Worm (Caenorhabditis elegans) whole organism, L4 larva: Measurements from ENCODE around the gene rskd-1.

ENCODE experiments used
- D1046.2 ChIP-seq: fragments of 200-800 bp; sonication (Bioruptor generic); IDR thresholded peaks from 2 replicates; pipeline ENCODE4 v1.3.6; 2022; ENCODE audit warnings: missing genetic modification characterization, missing compliant biosample characterization
- F26F4.8 ChIP-seq: fragments of 200-800 bp; sonication (Bioruptor generic); conservative IDR thresholded peaks from 2 replicates; pipeline ENCODE4 v1.3.6; 2022; ENCODE audit warnings: missing genetic modification characterization, missing compliant biosample characterization
- F37D6.2 ChIP-seq: sonication (generic microtip); optimal IDR thresholded peaks from 2 replicates; lab custom pipeline; 2016; ENCODE audit warnings: mild to moderate bottlenecking, missing genetic modification characterization, missing compliant biosample characterization
- F44E2.7 ChIP-seq: fragments of 200-800 bp; sonication (Bioruptor generic); IDR thresholded peaks from 2 replicates; pipeline ENCODE4 v2.1.2; 2022; ENCODE audit warnings: missing genetic modification characterization, missing compliant biosample characterization
- R02D3.7 ChIP-seq: fragments of 150-350 bp; sonication (generic microtip); optimal IDR thresholded peaks from 3 replicates; lab custom pipeline; 2014; ENCODE audit warnings: missing biosample characterization, missing genetic modification characterization
- T20F7.1 ChIP-seq: fragments of 200-800 bp; sonication (Bioruptor generic); optimal IDR thresholded peaks from 2 replicates; lab custom pipeline; 2018; ENCODE audit warnings: mild to moderate bottlenecking, missing genetic modification characterization, missing compliant biosample characterization
- Y48G9A.11 ChIP-seq: fragments of 200-800 bp; sonication (Bioruptor generic); IDR thresholded peaks from 2 replicates; pipeline ENCODE4 v1.3.6; 2022; ENCODE audit warnings: missing genetic modification reagents, missing genetic modification characterization, missing compliant biosample characterization
- Y75B8A.6 ChIP-seq: fragments of 200-800 bp; sonication (Bioruptor generic); IDR thresholded peaks from 2 replicates; pipeline ENCODE4 v1.3.6; 2022; ENCODE audit warnings: missing genetic modification reagents, missing genetic modification characterization, missing compliant biosample characterization
- aly-2 ChIP-seq: sonication (generic microtip); optimal IDR thresholded peaks from 2 replicates; lab custom pipeline; 2018; ENCODE audit warnings: missing biosample characterization, missing genetic modification characterization
- attf-4 ChIP-seq: sonication (generic microtip); optimal IDR thresholded peaks from 3 replicates; lab custom pipeline; 2017; ENCODE audit warnings: missing biosample characterization, missing genetic modification characterization
- ceh-20 ChIP-seq: fragments of 200-800 bp; sonication (Bioruptor generic); IDR thresholded peaks from 2 replicates; pipeline ENCODE4 v1.3.6; 2022; ENCODE audit warnings: missing genetic modification reagents, missing genetic modification characterization, missing compliant biosample characterization
- ceh-32 ChIP-seq: sonication (generic microtip); optimal IDR thresholded peaks from 2 replicates; lab custom pipeline; 2016; ENCODE audit warnings: mild to moderate bottlenecking, missing genetic modification characterization, missing compliant biosample characterization; ENCODE audit not compliant: poor library complexity
- daf-16 ChIP-seq, 3 experiments: sonication (generic microtip); optimal IDR thresholded peaks; 2 replicates each; lab custom pipeline; 2016 to 2017; ENCODE audit warnings: missing genetic modification characterization in 3 of 3, missing genetic modification reagents in 3 of 3, mild to moderate bottlenecking in 2 of 3, missing compliant biosample characterization in 2 of 3, missing biosample characterization in 1 of 3, moderate library complexity in 1 of 3
- daf-19 ChIP-seq: fragments of 200-800 bp; sonication (Bioruptor generic); conservative IDR thresholded peaks from 2 replicates; pipeline ENCODE4 v1.3.6; 2022; ENCODE audit warnings: missing genetic modification characterization, missing compliant biosample characterization
- dmd-8 ChIP-seq: fragments of 200-800 bp; sonication (Bioruptor generic); IDR thresholded peaks from 2 replicates; pipeline ENCODE4 v1.3.6; 2022; ENCODE audit warnings: missing genetic modification characterization, missing compliant biosample characterization
- dpl-1 ChIP-seq: fragments of 150-350 bp; optimal IDR thresholded peaks from 2 replicates; lab custom pipeline; 2014; ENCODE audit warnings: missing biosample characterization, missing genetic modification reagents, missing genetic modification characterization
- egl-27 ChIP-seq: sonication (generic microtip); optimal IDR thresholded peaks from 3 replicates; lab custom pipeline; 2017; ENCODE audit warnings: missing biosample characterization, missing genetic modification reagents, missing genetic modification characterization
- egl-43 ChIP-seq: fragments of 200-800 bp; sonication (Bioruptor generic); IDR thresholded peaks from 2 replicates; pipeline ENCODE4 v1.3.6; 2022; ENCODE audit warnings: missing genetic modification reagents, missing genetic modification characterization, missing compliant biosample characterization
- fos-1 ChIP-seq: fragments of 150-350 bp; optimal IDR thresholded peaks from 2 replicates; lab custom pipeline; 2014; ENCODE audit warnings: missing biosample characterization, missing genetic modification characterization
- gei-8 ChIP-seq: fragments of 200-800 bp; sonication (Bioruptor generic); optimal IDR thresholded peaks from 2 replicates; lab custom pipeline; 2018; ENCODE audit warnings: mild to moderate bottlenecking, missing genetic modification characterization, missing compliant biosample characterization
- hif-1 ChIP-seq, 2 experiments: sonication (generic microtip); optimal IDR thresholded peaks; 2 replicates each; lab custom pipeline; 2016 to 2017; ENCODE audit warnings: missing compliant biosample characterization in 2 of 2, missing genetic modification characterization in 2 of 2, missing genetic modification reagents in 2 of 2, missing genotype in 2 of 2, mild to moderate bottlenecking in 1 of 2
- hlh-30 ChIP-seq: sonication (generic microtip); optimal IDR thresholded peaks from 2 replicates; lab custom pipeline; 2017; ENCODE audit warnings: antibody characterized with exemption, mild to moderate bottlenecking, missing genetic modification characterization, missing compliant biosample characterization; ENCODE audit not compliant: insufficient read depth
- lim-7 ChIP-seq: fragments of 200-800 bp; sonication (Bioruptor generic); IDR thresholded peaks from 2 replicates; pipeline ENCODE4 v1.3.6; 2022; ENCODE audit warnings: missing genetic modification characterization, missing compliant biosample characterization
- lin-1 ChIP-seq: fragments of 200-800 bp; sonication (Bioruptor generic); IDR thresholded peaks from 2 replicates; pipeline ENCODE4 v1.3.6; 2022; ENCODE audit warnings: missing genetic modification reagents, missing genetic modification characterization, missing compliant biosample characterization
- lin-15B ChIP-seq: fragments of 150-350 bp; sonication (generic microtip); optimal IDR thresholded peaks from 3 replicates; lab custom pipeline; 2014; ENCODE audit warnings: missing biosample characterization, missing genetic modification characterization
- lin-39 ChIP-seq: fragments of 150-350 bp; optimal IDR thresholded peaks from 2 replicates; lab custom pipeline; 2014; ENCODE audit warnings: missing biosample characterization, missing genetic modification reagents, missing genetic modification characterization
- lir-3 ChIP-seq: sonication (generic microtip); optimal IDR thresholded peaks from 2 replicates; lab custom pipeline; 2016; ENCODE audit warnings: mild to moderate bottlenecking, missing genetic modification characterization, missing compliant biosample characterization
- lsy-2 ChIP-seq, 2 experiments: fragments of 150-350 bp in 1 of 2; sonication (generic microtip) in 1 of 2; optimal IDR thresholded peaks; 2 replicates each; lab custom pipeline; 2014 to 2017; ENCODE audit warnings: missing biosample characterization in 2 of 2, missing genetic modification characterization in 2 of 2
- mdl-1 ChIP-seq, 2 experiments: fragments of 150-350 bp in 1 of 2; sonication (generic microtip) in 1 of 2; optimal IDR thresholded peaks; 2 replicates each; lab custom pipeline; 2014 to 2017; ENCODE audit warnings: missing biosample characterization in 2 of 2, missing genetic modification characterization in 2 of 2
- mxl-3 ChIP-seq: fragments of 200-800 bp; sonication (Bioruptor generic); optimal IDR thresholded peaks from 2 replicates; lab custom pipeline; 2018; ENCODE audit warnings: mild to moderate bottlenecking, missing genetic modification characterization, missing compliant biosample characterization
- nhr-10 ChIP-seq: fragments of 150-350 bp; optimal IDR thresholded peaks from 2 replicates; lab custom pipeline; 2014; ENCODE audit warnings: missing biosample characterization, missing genetic modification characterization
- nhr-102 ChIP-seq: sonication (generic microtip); optimal IDR thresholded peaks from 2 replicates; lab custom pipeline; 2016; ENCODE audit warnings: mild to moderate bottlenecking, missing genetic modification characterization, moderate library complexity, missing compliant biosample characterization
- nhr-11 ChIP-seq: fragments of 150-350 bp; optimal IDR thresholded peaks from 2 replicates; lab custom pipeline; 2014; ENCODE audit warnings: missing biosample characterization, missing genetic modification characterization
- nhr-237 ChIP-seq: sonication (generic microtip); optimal IDR thresholded peaks from 2 replicates; lab custom pipeline; 2017; ENCODE audit warnings: missing biosample characterization, missing genetic modification characterization
- nhr-25 ChIP-seq: sonication (generic microtip); optimal IDR thresholded peaks from 2 replicates; lab custom pipeline; 2017; ENCODE audit warnings: missing genetic modification characterization, mild to moderate bottlenecking, missing compliant biosample characterization, antibody characterized with exemption, moderate library complexity, borderline replicate concordance; ENCODE audit not compliant: insufficient read depth
- nhr-28 ChIP-seq: fragments of 150-350 bp; optimal IDR thresholded peaks from 2 replicates; lab custom pipeline; 2014; ENCODE audit warnings: missing biosample characterization, missing genetic modification characterization
- nhr-76 ChIP-seq: fragments of 150-350 bp; optimal IDR thresholded peaks from 2 replicates; lab custom pipeline; 2014; ENCODE audit warnings: missing biosample characterization, missing genetic modification characterization
- nhr-77 ChIP-seq: fragments of 150-350 bp; optimal IDR thresholded peaks from 2 replicates; lab custom pipeline; 2014; ENCODE audit warnings: missing biosample characterization, missing genetic modification characterization
- sdz-12 ChIP-seq: fragments of 200-800 bp; sonication (Bioruptor generic); optimal IDR thresholded peaks from 2 replicates; lab custom pipeline; 2018; ENCODE audit warnings: mild to moderate bottlenecking, missing genetic modification characterization, missing compliant biosample characterization
- set-16 ChIP-seq: fragments of 200-800 bp; sonication (Bioruptor generic); IDR thresholded peaks from 2 replicates; pipeline ENCODE4 v1.3.6; 2022; ENCODE audit warnings: missing genetic modification reagents, missing genetic modification characterization, missing compliant biosample characterization
- skn-1 ChIP-seq: fragments of 150-350 bp; optimal IDR thresholded peaks from 2 replicates; lab custom pipeline; 2014; ENCODE audit warnings: missing biosample characterization, missing genetic modification characterization
- tra-1 ChIP-seq: fragments of 200-800 bp; sonication (Bioruptor generic); IDR thresholded peaks from 2 replicates; pipeline ENCODE4 v1.3.6; 2022; ENCODE audit warnings: missing genetic modification reagents, missing genetic modification characterization, missing compliant biosample characterization
- unc-62 ChIP-seq, 3 experiments: fragments of 150-350 bp in 1 of 3; sonication (generic microtip); optimal IDR thresholded peaks in 2 of 3; peaks in 1 of 3; 1 replicate in 1 of 3; 2 replicates in 2 of 3; lab custom pipeline; 2014 to 2017; ENCODE audit warnings: missing biosample characterization in 3 of 3, missing genetic modification characterization in 3 of 3, missing genetic modification reagents in 3 of 3, missing genotype in 1 of 3
- vab-7 ChIP-seq: fragments of 200-800 bp; sonication (Bioruptor generic); IDR thresholded peaks from 2 replicates; pipeline ENCODE4 v1.3.6; 2022; ENCODE audit warnings: missing genetic modification reagents, missing genetic modification characterization, missing compliant biosample characterization
- zag-1 ChIP-seq: fragments of 150-350 bp; optimal IDR thresholded peaks from 2 replicates; lab custom pipeline; 2014; ENCODE audit warnings: missing biosample characterization, missing genetic modification characterization
- zip-11 ChIP-seq: fragments of 200-800 bp; sonication (Bioruptor generic); IDR thresholded peaks from 2 replicates; pipeline ENCODE4 v1.3.6; 2022; ENCODE audit warnings: missing genetic modification characterization, missing compliant biosample characterization
- zip-2 ChIP-seq: fragments of 150-350 bp; optimal IDR thresholded peaks from 2 replicates; lab custom pipeline; 2014; ENCODE audit warnings: missing biosample characterization, missing genetic modification characterization

rskd-1 gene

ce11 chrV:12294091-12294490 lies 5.7 kb upstream of the rskd-1 start:
- peak; percentile 34; the same call in 1 of the 2 replicates for TF ChIP-seq ceh-20
- peak; percentile 32 for TF ChIP-seq nhr-28 (tag; lab: Kevin White, UChicago)
- no peak for TF ChIP-seq gei-8 (GFP tag; lab: Kevin White, UChicago)
- 0 out of 2 replicates have a peak, but pooled peaks have one; percentile 26 for TF ChIP-seq tra-1 (GFP tag; lab: Robert Waterston, UW)
- TF ChIP-seq unc-62 (GFP tag; optimal IDR thresholded peaks at IDR 0.05 in 1 of 2; lab: Kevin White, UChicago) = peak in 1 of 2 experiments; percentile 79
- no peak for TF ChIP-seq unc-62 (tag; optimal IDR thresholded peaks at IDR 0.05; lab: Kevin White, UChicago)

ce11 chrV:12291587-12291986 lies 3.2 kb upstream of the rskd-1 start, which contains the start of the genes srpa-68 and srh-16:
Gene srpa-68, minus strand, starts transcription at chrV:12291658.
Gene srh-16, plus strand, starts transcription at chrV:12291861.
- no peak for TF ChIP-seq fos-1 (tag; lab: Kevin White, UChicago)
- no peak for TF ChIP-seq skn-1 (tag; lab: Kevin White, UChicago)
- peak; percentile 41; the same call in 1 of the 2 replicates for TF ChIP-seq lin-1 (GFP tag; lab: Robert Waterston, UW)
- no peak for TF ChIP-seq zip-11 (GFP tag; lab: Robert Waterston, UW)
- TF ChIP-seq zag-1 (tag; lab: Kevin White, UChicago) = no peak
- TF ChIP-seq vab-7 (GFP tag; lab: Robert Waterston, UW) = no peak
- TF ChIP-seq F26F4.8 (GFP tag; lab: Robert Waterston, UW) = no peak
- no peak for TF ChIP-seq nhr-237 (tag; lab: Kevin White, UChicago)
- TF ChIP-seq lir-3 (tag; lab: Kevin White, UChicago) = peak; percentile 36
- no peak for TF ChIP-seq F44E2.7 (GFP tag; lab: Robert Waterston, UW)
- no peak for TF ChIP-seq lin-39 (tag; lab: Kevin White, UChicago)
- TF ChIP-seq sdz-12 (GFP tag; lab: Kevin White, UChicago) = no peak
- TF ChIP-seq mxl-3 (GFP tag; lab: Kevin White, UChicago) = no peak
- TF ChIP-seq egl-43 (GFP tag; lab: Robert Waterston, UW) = 0 out of 2 replicates have a peak, but pooled peaks have one; percentile 53
- no peak for TF ChIP-seq set-16 (GFP tag; lab: Robert Waterston, UW)
- peak; percentile 22 to 94 for TF ChIP-seq lsy-2 (tag; optimal IDR thresholded peaks at IDR 0.05; lab: Kevin White, UChicago)
- TF ChIP-seq aly-2 = no peak
- peak; percentile 93 for TF ChIP-seq nhr-102 (tag; lab: Kevin White, UChicago)
- TF ChIP-seq daf-16 (GFP tag; optimal IDR thresholded peaks at IDR 0.05; lab: Kevin White, UChicago) = peak; percentile 33 to 50
- peak; percentile 60 for TF ChIP-seq daf-16 (tag; optimal IDR thresholded peaks at IDR 0.05; lab: Kevin White, UChicago)
- 0 out of 2 replicates have a peak, but pooled peaks have one; percentile 17 for TF ChIP-seq daf-19
- TF ChIP-seq nhr-28 (tag; lab: Kevin White, UChicago) = peak; percentile 72
- peak; percentile 99 for TF ChIP-seq dpl-1 (GFP tag; lab: Kevin White, UChicago)
- TF ChIP-seq lin-15B (tag; lab: Kevin White, UChicago) = peak; percentile 37
- peak; percentile 14 for TF ChIP-seq nhr-76 (tag; lab: Kevin White, UChicago)
- peak; percentile 86 for TF ChIP-seq T20F7.1 (GFP tag; lab: Kevin White, UChicago)
- no peak for TF ChIP-seq nhr-10 (tag; lab: Kevin White, UChicago)
- no peak for TF ChIP-seq dmd-8 (GFP tag; lab: Robert Waterston, UW)
- TF ChIP-seq gei-8 (GFP tag; lab: Kevin White, UChicago) = no peak
- peak; percentile 71 for TF ChIP-seq F37D6.2
- TF ChIP-seq ceh-32 (tag; lab: Kevin White, UChicago) = peak; percentile 26
- TF ChIP-seq nhr-25 (tag; lab: Kevin White, UChicago) = no peak
- peak in 1 of 2 experiments; percentile 8 for TF ChIP-seq mdl-1 (tag; optimal IDR thresholded peaks at IDR 0.05; lab: Kevin White, UChicago)
- TF ChIP-seq attf-4 = no peak
- TF ChIP-seq zip-2 (tag; lab: Kevin White, UChicago) = peak; percentile 78
- TF ChIP-seq R02D3.7 (tag; lab: Kevin White, UChicago) = no peak
- no peak for TF ChIP-seq unc-62 (GFP tag; optimal IDR thresholded peaks at IDR 0.05 in 1 of 2; lab: Kevin White, UChicago)
- TF ChIP-seq unc-62 (tag; optimal IDR thresholded peaks at IDR 0.05; lab: Kevin White, UChicago) = no peak
- TF ChIP-seq hif-1 (tag; optimal IDR thresholded peaks at IDR 0.05; lab: Kevin White, UChicago) = peak in 1 of 2 experiments; percentile 44
- no peak for TF ChIP-seq egl-27 (tag; lab: Kevin White, UChicago)
- 0 out of 2 replicates have a peak, but pooled peaks have one; percentile 67 for TF ChIP-seq D1046.2 (GFP tag; lab: Robert Waterston, UW)
- TF ChIP-seq hlh-30 = peak; percentile 80
- no peak for TF ChIP-seq lim-7
- TF ChIP-seq nhr-77 = peak; percentile 37
- no peak for TF ChIP-seq Y75B8A.6 (GFP tag; lab: Robert Waterston, UW)
- 0 out of 2 replicates have a peak, but pooled peaks have one; percentile 21 for TF ChIP-seq tra-1 (GFP tag; lab: Robert Waterston, UW)
- peak; percentile 86 for TF ChIP-seq Y48G9A.11 (GFP tag; lab: Robert Waterston, UW)
- TF ChIP-seq nhr-11 = peak; percentile 56
